Fruit fly (Drosophila melanogaster): Measurements from ENCODE around the gene CG14115.

CG14115 gene

DNA sequence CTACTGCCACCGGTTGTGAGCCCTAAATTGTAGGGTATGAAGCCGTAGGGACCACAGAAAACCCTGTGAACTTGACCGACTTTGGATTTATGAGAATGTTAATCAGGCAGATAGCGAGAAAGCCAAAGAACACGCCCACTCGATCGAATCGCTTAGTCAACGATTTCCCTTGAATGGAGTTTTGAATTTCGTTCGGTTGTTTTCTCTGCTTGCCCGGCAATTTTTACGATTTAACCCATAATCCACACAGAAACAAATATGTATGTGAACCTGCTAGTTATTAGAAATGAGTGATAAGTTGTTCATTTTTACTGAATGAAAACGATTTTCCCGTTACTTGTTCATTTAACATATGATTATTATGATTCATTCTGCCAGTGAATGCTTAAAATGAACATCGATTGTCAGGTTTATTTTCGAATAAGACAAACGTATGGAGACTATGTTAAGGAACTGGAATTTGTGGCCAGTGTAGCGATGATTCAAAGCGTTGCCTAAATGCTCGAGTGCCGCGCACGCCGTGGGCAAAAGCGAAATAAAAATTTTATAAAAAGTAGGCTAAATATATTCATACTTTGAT, 31.1 kb downstream of the CG14115 start (continued):
- TF ChIP-seq unpg (GFP tag; optimal IDR thresholded peaks at IDR 0.05), result peak; percentile 25
- TF ChIP-seq sd (tag; optimal IDR thresholded peaks at IDR 0.05), result peak; percentile 20
- no peak for TF ChIP-seq Max (GFP tag; optimal IDR thresholded peaks at IDR 0.05)
- TF ChIP-seq CG30431 (GFP tag; optimal IDR thresholded peaks at IDR 0.05), result no peak
- TF ChIP-seq CG7556 (GFP tag; optimal IDR thresholded peaks at IDR 0.05), result peak; percentile 16
- TF ChIP-seq CG6683 (GFP tag; optimal IDR thresholded peaks at IDR 0.05), result no peak
- TF ChIP-seq crol (GFP tag; IDR thresholded peaks at IDR 0.05), result no peak
- no peak for TF ChIP-seq chinmo (GFP tag; IDR thresholded peaks at IDR 0.05; ENCODE audit: partially characterized antibody)
- no peak for TF ChIP-seq btn (GFP tag; optimal IDR thresholded peaks at IDR 0.05)
- TF ChIP-seq sob (GFP tag; IDR thresholded peaks at IDR 0.05), result peak; percentile 18; the same call in 1 of the 2 replicates
- TF ChIP-seq usp (GFP tag; optimal IDR thresholded peaks at IDR 0.05), result no peak
- no peak for TF ChIP-seq en (GFP tag; optimal IDR thresholded peaks at IDR 0.05)
- TF ChIP-seq CG10366 (GFP tag; IDR thresholded peaks at IDR 0.05), result no peak
- no peak for TF ChIP-seq zen (tag; optimal IDR thresholded peaks at IDR 0.05)
- TF ChIP-seq abd-A (tag; optimal IDR thresholded peaks at IDR 0.05), result peak; percentile 37
- TF ChIP-seq trh (GFP tag; optimal IDR thresholded peaks at IDR 0.05), result no peak
- no peak for TF ChIP-seq toy (GFP tag; IDR thresholded peaks at IDR 0.05)
- peak; percentile 33 for TF ChIP-seq zf30C (GFP tag; optimal IDR thresholded peaks at IDR 0.05)
- peak; percentile 27 for TF ChIP-seq HHEX (GFP tag; optimal IDR thresholded peaks at IDR 0.05)
- TF ChIP-seq ara (GFP tag; IDR thresholded peaks at IDR 0.05), result no peak
- TF ChIP-seq CG4707 (GFP tag; optimal IDR thresholded peaks at IDR 0.05), result no peak
- TF ChIP-seq CG17361 (GFP tag; IDR thresholded peaks at IDR 0.05), result 0 out of 3 replicates have a peak, but pooled peaks have one; percentile 35
- no peak for TF ChIP-seq CG31388 (GFP tag; optimal IDR thresholded peaks at IDR 0.05)
- TF ChIP-seq Ravus (GFP tag; IDR thresholded peaks at IDR 0.05), result no peak
- 0 out of 3 replicates have a peak, but pooled peaks have one; percentile 17 for TF ChIP-seq so (GFP tag; IDR thresholded peaks at IDR 0.05)
- peak; percentile 25 for TF ChIP-seq CG18262 (tag; optimal IDR thresholded peaks at IDR 0.05)
- TF ChIP-seq ci (GFP tag; IDR thresholded peaks at IDR 0.05), result 0 out of 3 replicates have a peak, but pooled peaks have one; percentile 22
- peak; percentile 58; the same call in 1 of the 3 replicates for TF ChIP-seq dysf (GFP tag; IDR thresholded peaks at IDR 0.05)
- no peak for TF ChIP-seq Eip74EF (GFP tag; optimal IDR thresholded peaks at IDR 0.05)
- peak; percentile 49 for TF ChIP-seq CG7839 (tag; optimal IDR thresholded peaks at IDR 0.05)
- no peak for TF ChIP-seq lbe (GFP tag; optimal IDR thresholded peaks at IDR 0.05)
- no peak for TF ChIP-seq sug (tag; optimal IDR thresholded peaks at IDR 0.05)
- no peak for TF ChIP-seq tin (GFP tag; optimal IDR thresholded peaks at IDR 0.05)
- TF ChIP-seq psq (GFP tag; optimal IDR thresholded peaks at IDR 0.05), result no peak
- no peak for TF ChIP-seq H15 (GFP tag; IDR thresholded peaks at IDR 0.05)
- TF ChIP-seq CG34376 (GFP tag; optimal IDR thresholded peaks at IDR 0.05), result no peak
- no peak for TF ChIP-seq odd (GFP tag; optimal IDR thresholded peaks at IDR 0.05)
- TF ChIP-seq CHES-1-like (GFP tag; optimal IDR thresholded peaks at IDR 0.05), result no peak
- TF ChIP-seq sisA (GFP tag; IDR thresholded peaks at IDR 0.05), result no peak
- no peak for TF ChIP-seq prd (optimal IDR thresholded peaks at IDR 0.05)
- peak; percentile 39; the same call in 1 of the 3 replicates for TF ChIP-seq prd (GFP tag; IDR thresholded peaks at IDR 0.05)
- no peak for TF ChIP-seq scrt (GFP tag; optimal IDR thresholded peaks at IDR 0.05)
- peak; percentile 47 for TF ChIP-seq Oli (tag; optimal IDR thresholded peaks at IDR 0.05)
- no peak for TF ChIP-seq mirr (GFP tag; optimal IDR thresholded peaks at IDR 0.05)
- TF ChIP-seq Pdp1 (GFP tag; optimal IDR thresholded peaks at IDR 0.05), result peak in 1 of 2 experiments; percentile 16
- TF ChIP-seq CG12155 (GFP tag; optimal IDR thresholded peaks at IDR 0.05), result no peak
- peak; percentile 40 for TF ChIP-seq oc (tag; optimal IDR thresholded peaks at IDR 0.05)
- peak; percentile 37 for TF ChIP-seq CG1603 (tag; optimal IDR thresholded peaks at IDR 0.05)
- TF ChIP-seq Hsf (GFP tag; optimal IDR thresholded peaks at IDR 0.05), result no peak
- no peak for TF ChIP-seq CG3838 (GFP tag; optimal IDR thresholded peaks at IDR 0.05)
